Fruit fly (Drosophila melanogaster) whole organism, wandering third instar larva: Measurements from ENCODE around the gene CG12507.

Source experiments
- Abd-B ChIP-seq: fragments of >200 bp; optimal IDR thresholded peaks from 2 replicates; lab custom pipeline; 2017; ENCODE audit warnings: missing biosample characterization, missing genetic modification characterization
- CG32264 ChIP-seq: fragments of 200-800 bp; sonication (Bioruptor generic); optimal IDR thresholded peaks from 2 replicates; lab custom pipeline; 2016; ENCODE audit warnings: missing biosample characterization, missing genetic modification characterization
- CG9705 ChIP-seq: fragments of 200-800 bp; sonication (Bioruptor generic); optimal IDR thresholded peaks from 2 replicates; lab custom pipeline; 2018; ENCODE audit warnings: missing biosample characterization, mild to moderate bottlenecking, missing genetic modification characterization
- CrebA ChIP-seq: fragments of 200-800 bp; sonication (Bioruptor generic); optimal IDR thresholded peaks from 2 replicates; lab custom pipeline; 2016; ENCODE audit warnings: missing biosample characterization, mild to moderate bottlenecking, missing genetic modification characterization, borderline replicate concordance
- Dfd ChIP-seq: fragments of >200 bp; optimal IDR thresholded peaks from 2 replicates; lab custom pipeline; 2017; ENCODE audit warnings: missing biosample characterization, missing genetic modification characterization
- Dif ChIP-seq: fragments of 200-275, 200-300 bp; sonication (Bioruptor generic); optimal IDR thresholded peaks from 2 replicates; lab custom pipeline; 2018; ENCODE audit warnings: missing biosample characterization, missing genetic modification characterization; ENCODE audit not compliant: partially characterized antibody
- GATAd ChIP-seq: sonication (Bioruptor generic); optimal IDR thresholded peaks from 2 replicates; lab custom pipeline; 2016; ENCODE audit warnings: missing biosample characterization, missing genetic modification characterization
- HLH106 ChIP-seq: fragments of 200-800 bp; optimal IDR thresholded peaks from 3 replicates; lab custom pipeline; 2019; ENCODE audit warnings: missing biosample characterization, mild to moderate bottlenecking, missing genetic modification characterization, moderate library complexity
- Hnf4 ChIP-seq: fragments of 200-800 bp; sonication (Bioruptor generic); optimal IDR thresholded peaks from 2 replicates; lab custom pipeline; 2016; ENCODE audit warnings: missing biosample characterization, mild to moderate bottlenecking, missing genetic modification characterization
- Hr78 ChIP-seq: fragments of >200 bp; optimal IDR thresholded peaks from 2 replicates; lab custom pipeline; 2017; ENCODE audit warnings: missing biosample characterization, missing genetic modification characterization
- Hr83 ChIP-seq: fragments of 200-300 bp; sonication (Bioruptor generic); optimal IDR thresholded peaks from 2 replicates; lab custom pipeline; 2016; ENCODE audit warnings: missing biosample characterization, mild to moderate bottlenecking, missing genetic modification characterization, moderate library complexity; ENCODE audit not compliant: poor library complexity, severe bottlenecking
- Jra ChIP-seq: sonication (Bioruptor generic); optimal IDR thresholded peaks from 2 replicates; lab custom pipeline; 2016; ENCODE audit warnings: missing biosample characterization, missing genetic modification characterization
- Mio ChIP-seq: sonication (Bioruptor generic); optimal IDR thresholded peaks from 2 replicates; lab custom pipeline; 2016; ENCODE audit warnings: missing biosample characterization, missing genetic modification characterization
- Myc ChIP-seq: fragments of >200 bp; optimal IDR thresholded peaks from 2 replicates; lab custom pipeline; 2017
- N ChIP-seq: fragments of >200 bp; optimal IDR thresholded peaks from 2 replicates; lab custom pipeline; 2018; ENCODE audit warnings: missing biosample characterization, missing external identifiers, missing genetic modification characterization
- OdsH ChIP-seq: fragments of 200-800 bp; sonication (Bioruptor generic); optimal IDR thresholded peaks from 2 replicates; lab custom pipeline; 2016; ENCODE audit warnings: missing biosample characterization, mild to moderate bottlenecking, missing genetic modification characterization
- Rel ChIP-seq, 2 experiments: fragments of 200-800 bp; sonication (Bioruptor generic) in 1 of 2; optimal IDR thresholded peaks; 2 replicates in 1 of 2; 3 replicates in 1 of 2; lab custom pipeline; 2016 to 2019; ENCODE audit warnings: mild to moderate bottlenecking in 2 of 2, missing biosample characterization in 2 of 2, missing genetic modification characterization in 2 of 2, moderate library complexity in 1 of 2
- Sp1 ChIP-seq: fragments of 200-800 bp; sonication (Bioruptor generic); optimal IDR thresholded peaks from 3 replicates; lab custom pipeline; 2019; ENCODE audit warnings: missing biosample characterization, mild to moderate bottlenecking, missing genetic modification characterization, moderate library complexity
- Vsx2 ChIP-seq: fragments of 200-300, 225-300 bp; sonication (Bioruptor generic); optimal IDR thresholded peaks from 2 replicates; lab custom pipeline; 2018; ENCODE audit warnings: missing biosample characterization, missing genetic modification characterization; ENCODE audit not compliant: partially characterized antibody
- br ChIP-seq: fragments of 200-800 bp; sonication (Bioruptor generic); optimal IDR thresholded peaks from 2 replicates; lab custom pipeline; 2016; ENCODE audit warnings: missing biosample characterization, missing genetic modification characterization
- brk ChIP-seq: fragments of 200-800 bp; sonication (Bioruptor generic); optimal IDR thresholded peaks from 2 replicates; lab custom pipeline; 2016; ENCODE audit warnings: missing biosample characterization, mild to moderate bottlenecking, missing genetic modification characterization
- dl ChIP-seq, 2 experiments: fragments of 175-275, 200-275 bp in 1 of 2; fragments of 200-275 bp in 1 of 2; sonication (Bioruptor generic); optimal IDR thresholded peaks; lab custom pipeline; 2018; ENCODE audit warnings: mild to moderate bottlenecking in 2 of 2, missing biosample characterization in 2 of 2, missing genetic modification characterization in 2 of 2, moderate library complexity in 2 of 2; ENCODE audit not compliant: partially characterized antibody in 2 of 2, insufficient read depth in 1 of 2
- dmrt93B ChIP-seq: fragments of 200-800 bp; sonication (Bioruptor generic); optimal IDR thresholded peaks from 2 replicates; lab custom pipeline; 2018; ENCODE audit warnings: missing biosample characterization, mild to moderate bottlenecking, missing genetic modification characterization
- dsf ChIP-seq: sonication (Bioruptor generic); optimal IDR thresholded peaks from 2 replicates; lab custom pipeline; 2016; ENCODE audit warnings: missing biosample characterization, missing genetic modification characterization, borderline replicate concordance
- ey ChIP-seq: fragments of 200-800 bp; sonication (Bioruptor generic); optimal IDR thresholded peaks from 2 replicates; lab custom pipeline; 2016; ENCODE audit warnings: missing biosample characterization, missing genetic modification characterization
- foxo ChIP-seq, 2 experiments: fragments of 200-800 bp; sonication (Bioruptor generic); optimal IDR thresholded peaks; 2 replicates in 1 of 2; 3 replicates in 1 of 2; lab custom pipeline; 2016 to 2017; ENCODE audit warnings: missing biosample characterization in 2 of 2, missing genetic modification characterization in 2 of 2
- fru ChIP-seq: fragments of 200-800 bp; sonication (Bioruptor generic); optimal IDR thresholded peaks from 3 replicates; lab custom pipeline; 2016; ENCODE audit warnings: missing biosample characterization, mild to moderate bottlenecking, missing genetic modification characterization
- h ChIP-seq: fragments of 200-800 bp; sonication (Bioruptor generic); optimal IDR thresholded peaks from 3 replicates; lab custom pipeline; 2016; ENCODE audit warnings: missing biosample characterization, mild to moderate bottlenecking, missing genetic modification characterization
- jim ChIP-seq: fragments of 175-275, 200-325 bp; sonication (Bioruptor generic); optimal IDR thresholded peaks from 2 replicates; lab custom pipeline; 2016; ENCODE audit warnings: missing biosample characterization, mild to moderate bottlenecking, missing genetic modification characterization
- lola ChIP-seq: fragments of >200 bp; optimal IDR thresholded peaks from 2 replicates; lab custom pipeline; 2017; ENCODE audit warnings: missing biosample characterization, missing genetic modification characterization
- pan ChIP-seq: fragments of >200 bp; optimal IDR thresholded peaks from 2 replicates; lab custom pipeline; 2017
- psq ChIP-seq: fragments of 200-800 bp; sonication (Bioruptor generic); optimal IDR thresholded peaks from 3 replicates; lab custom pipeline; 2017; ENCODE audit warnings: missing biosample characterization, mild to moderate bottlenecking, missing genetic modification characterization, moderate library complexity
- rgr ChIP-seq: fragments of 200-800 bp; sonication (Bioruptor generic); optimal IDR thresholded peaks from 3 replicates; lab custom pipeline; 2016; ENCODE audit warnings: missing biosample characterization, mild to moderate bottlenecking, missing genetic modification characterization
- sage ChIP-seq: fragments of 200-800 bp; sonication (Bioruptor generic); optimal IDR thresholded peaks from 2 replicates; lab custom pipeline; 2016; ENCODE audit warnings: missing biosample characterization, mild to moderate bottlenecking, missing genetic modification characterization
- sv ChIP-seq: fragments of 200-800 bp; sonication (Bioruptor generic); optimal IDR thresholded peaks from 3 replicates; lab custom pipeline; 2016; ENCODE audit warnings: missing biosample characterization, missing genetic modification characterization
- tai ChIP-seq: sonication (Bioruptor generic); optimal IDR thresholded peaks from 2 replicates; lab custom pipeline; 2016; ENCODE audit warnings: missing biosample characterization, missing genetic modification characterization
- usp ChIP-seq: fragments of >200 bp; optimal IDR thresholded peaks from 2 replicates; lab custom pipeline; 2017; ENCODE audit warnings: missing biosample characterization, missing genetic modification characterization
- woc ChIP-seq: sonication (Bioruptor generic); optimal IDR thresholded peaks from 2 replicates; lab custom pipeline; 2016; ENCODE audit warnings: missing biosample characterization, mild to moderate bottlenecking, missing genetic modification characterization

The CG12507 gene

DNA sequence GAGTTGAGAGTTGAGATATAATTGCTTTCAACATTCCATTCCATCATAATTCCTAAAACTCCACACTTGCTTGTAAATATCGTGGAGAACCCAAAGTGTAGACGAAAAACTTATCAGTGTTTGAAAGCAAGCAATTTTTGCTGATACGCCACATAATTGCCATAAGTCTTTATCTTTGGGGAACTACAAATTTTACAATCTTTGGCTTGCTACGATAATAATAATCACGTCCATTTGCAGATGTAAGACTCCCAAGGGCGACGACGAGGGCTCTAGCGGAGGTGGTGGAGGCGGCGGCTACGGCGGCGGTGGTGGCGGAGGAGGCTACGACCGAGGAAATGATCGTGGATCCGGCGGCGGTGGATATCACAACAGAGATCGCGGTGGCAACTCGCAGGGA, 26.3 kb upstream of the CG12507 start:
- TF ChIP-seq Rel (GFP tag; optimal IDR thresholded peaks at IDR 0.05; lab: Kevin White, UChicago) (no peak), Rel (tag; optimal IDR thresholded peaks at IDR 0.05; lab: Kevin White, UChicago) (peak; percentile 56), Hnf4 (no peak)

DNA sequence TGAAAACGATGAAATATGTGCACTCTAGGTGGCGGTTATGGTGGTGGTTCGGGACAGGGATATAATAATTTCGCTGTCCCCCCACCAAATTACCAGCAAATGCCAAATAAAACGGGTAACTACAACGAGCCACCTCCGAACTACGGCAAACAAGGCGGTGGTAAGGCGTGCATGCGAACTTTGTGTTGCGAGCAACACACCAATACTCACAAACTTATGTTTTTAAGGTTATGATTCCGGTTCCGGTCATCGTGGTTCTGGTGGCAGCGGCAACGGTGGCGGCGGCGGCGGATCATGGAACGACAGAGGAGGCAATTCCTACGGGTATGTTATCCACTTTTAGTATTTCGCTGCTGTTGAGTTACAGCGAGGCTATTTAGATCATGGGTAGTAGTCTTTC, 22.7 kb upstream of the CG12507 start:
- TF ChIP-seq Abd-B (GFP tag; lab: Kevin White, UChicago), result no peak
- TF ChIP-seq dmrt93B, result no peak
- TF ChIP-seq pan (lab: Kevin White, UChicago), result no peak
- TF ChIP-seq Sp1 (GFP tag; lab: Kevin White, UChicago), result no peak
- no peak for TF ChIP-seq woc (GFP tag; lab: Kevin White, UChicago)
- TF ChIP-seq Vsx2, result no peak
- no peak for TF ChIP-seq CG32264 (GFP tag; lab: Kevin White, UChicago)
- TF ChIP-seq Jra, result no peak
- TF ChIP-seq HLH106 (tag; lab: Kevin White, UChicago), result no peak
- no peak for TF ChIP-seq Hnf4
- TF ChIP-seq OdsH (GFP tag; lab: Kevin White, UChicago), result no peak
- TF ChIP-seq psq, result no peak
- TF ChIP-seq GATAd (GFP tag; lab: Kevin White, UChicago), result no peak
- no peak for TF ChIP-seq CrebA (GFP tag; lab: Kevin White, UChicago)

DNA sequence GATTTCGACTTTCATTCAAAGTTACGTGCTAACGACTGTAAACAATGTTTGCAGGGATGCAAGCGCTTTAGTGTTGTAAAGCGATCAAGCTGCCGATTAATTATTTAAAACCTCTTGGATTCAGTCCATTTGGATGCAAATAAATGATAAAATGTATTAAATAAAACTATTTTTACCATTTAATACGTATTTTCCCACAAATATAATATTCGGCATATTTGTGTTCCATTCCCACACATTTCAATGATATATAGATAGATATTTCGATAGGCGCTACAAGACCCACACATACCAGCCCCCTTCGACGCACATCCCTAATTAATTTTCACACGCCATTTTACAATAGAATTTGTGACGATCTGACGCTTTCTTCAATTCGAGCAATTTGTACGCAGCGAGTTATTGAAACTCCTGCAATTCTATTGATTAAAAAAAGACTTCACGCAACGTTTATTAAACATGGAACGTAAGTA, 22.2 kb upstream of the CG12507 start, which contains the start of the genes CG32576 and caz:
TSS of gene CG32576 (minus strand) at position 42 of the 473 bp plus-strand sequence.
TSS of gene caz (plus strand) at position 319 of the 473 bp plus-strand sequence.
- no peak for TF ChIP-seq fru
- peak; percentile 8 for TF ChIP-seq woc (GFP tag; lab: Kevin White, UChicago)
- peak; percentile 63 for TF ChIP-seq Hnf4
- TF ChIP-seq foxo (GFP tag; optimal IDR thresholded peaks at IDR 0.05; lab: Kevin White, UChicago), result peak in 1 of 2 experiments; percentile 60
- peak; percentile 5 for TF ChIP-seq dsf (GFP tag; lab: Kevin White, UChicago)
- TF ChIP-seq brk, result peak; percentile 33
- TF ChIP-seq CrebA (GFP tag; lab: Kevin White, UChicago), result no peak
- TF ChIP-seq Hr78, result no peak
- TF ChIP-seq ey (GFP tag; lab: Kevin White, UChicago), result no peak
- peak; percentile 52 for TF ChIP-seq HLH106 (tag; lab: Kevin White, UChicago)
- TF ChIP-seq sage, result peak; percentile 41
- peak; percentile 59 for TF ChIP-seq rgr (GFP tag; lab: Kevin White, UChicago)
- TF ChIP-seq Sp1 (GFP tag; lab: Kevin White, UChicago), result peak; percentile 48
- TF ChIP-seq h (GFP tag; lab: Kevin White, UChicago), result peak; percentile 67
- TF ChIP-seq psq, result peak; percentile 47
- TF ChIP-seq Mio (GFP tag; lab: Kevin White, UChicago), result no peak
- TF ChIP-seq N (GFP tag; lab: Kevin White, UChicago), result no peak
- peak; percentile 72 for TF ChIP-seq tai
- no peak for TF ChIP-seq Dif (GFP tag; lab: Kevin White, UChicago)
- peak; percentile 49 for TF ChIP-seq GATAd (GFP tag; lab: Kevin White, UChicago)
- no peak for TF ChIP-seq jim (GFP tag; lab: Kevin White, UChicago)
- no peak for TF ChIP-seq Vsx2
- TF ChIP-seq Rel (GFP tag; optimal IDR thresholded peaks at IDR 0.05; lab: Kevin White, UChicago), result no peak
- peak; percentile 25 for TF ChIP-seq Rel (tag; optimal IDR thresholded peaks at IDR 0.05; lab: Kevin White, UChicago)
- TF ChIP-seq usp (GFP tag; lab: Kevin White, UChicago), result no peak
- TF ChIP-seq lola, result no peak
- peak; percentile 13 for TF ChIP-seq Myc (lab: Kevin White, UChicago)
- peak; percentile 41 for TF ChIP-seq br (GFP tag; lab: Kevin White, UChicago)
- peak; percentile 29 for TF ChIP-seq Jra
- peak; percentile 50 for TF ChIP-seq OdsH (GFP tag; lab: Kevin White, UChicago)
- TF ChIP-seq CG9705 (GFP tag; lab: Kevin White, UChicago), result peak; percentile 40
- no peak for TF ChIP-seq Abd-B (GFP tag; lab: Kevin White, UChicago)

DNA sequence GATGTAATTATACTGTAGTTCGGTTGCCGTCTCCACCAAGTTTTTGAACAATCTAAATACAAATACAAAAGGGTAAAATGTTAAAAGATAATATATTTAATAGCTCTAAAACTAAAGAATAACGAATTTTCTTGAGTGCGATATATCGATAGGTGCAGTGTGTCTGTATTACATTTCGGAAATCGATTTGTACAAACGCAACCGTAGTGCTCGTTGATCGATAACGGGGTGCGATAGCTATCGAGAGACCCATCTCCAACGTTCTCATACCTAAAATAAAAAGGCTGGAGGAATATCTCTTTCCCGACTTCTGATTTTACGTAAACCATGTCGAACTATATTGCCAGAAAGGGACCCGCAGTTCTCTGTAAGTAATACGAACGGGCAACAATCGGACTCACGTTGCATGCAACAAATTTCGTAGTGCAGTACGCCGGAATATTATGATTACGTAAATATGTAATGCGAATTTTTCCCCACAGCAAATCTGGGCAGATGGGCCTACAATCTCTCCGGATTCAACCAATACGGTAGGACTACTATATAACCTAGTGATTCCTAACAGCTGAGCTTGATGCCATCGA, 19.8 kb upstream of the CG12507 start, which contains the start of gene UQCR-14:
TSS of gene UQCR-14 (plus strand) at position 206 of the 584 bp plus-strand sequence.
- no peak for TF ChIP-seq ey (GFP tag; lab: Kevin White, UChicago)
- TF ChIP-seq Abd-B (GFP tag; lab: Kevin White, UChicago), result no peak
- peak; percentile 27 for TF ChIP-seq woc (GFP tag; lab: Kevin White, UChicago)
- TF ChIP-seq Sp1 (GFP tag; lab: Kevin White, UChicago), result peak; percentile 26
- peak; percentile 24 for TF ChIP-seq HLH106 (tag; lab: Kevin White, UChicago)
- no peak for TF ChIP-seq CG9705 (GFP tag; lab: Kevin White, UChicago)
- no peak for TF ChIP-seq CrebA (GFP tag; lab: Kevin White, UChicago)
- TF ChIP-seq brk, result no peak
- TF ChIP-seq rgr (GFP tag; lab: Kevin White, UChicago), result peak; percentile 58
- no peak for TF ChIP-seq Dfd (GFP tag; lab: Kevin White, UChicago)
- peak; percentile 70 for TF ChIP-seq Hr83 (GFP tag; lab: Kevin White, UChicago)
- no peak for TF ChIP-seq dl (GFP tag; optimal IDR thresholded peaks at IDR 0.05; lab: Kevin White, UChicago; ENCODE audit: insufficient read depth in 1 of 2, partially characterized antibody in 2 of 2)
- no peak for TF ChIP-seq sage
- TF ChIP-seq Hr78, result no peak
- TF ChIP-seq sv (GFP tag; lab: Kevin White, UChicago), result no peak
- peak; percentile 59 for TF ChIP-seq tai
- TF ChIP-seq foxo (GFP tag; optimal IDR thresholded peaks at IDR 0.05; lab: Kevin White, UChicago), result peak in 1 of 2 experiments; percentile 42
- TF ChIP-seq Myc (lab: Kevin White, UChicago), result no peak
- peak; percentile 55 for TF ChIP-seq Jra
- TF ChIP-seq br (GFP tag; lab: Kevin White, UChicago), result peak; percentile 25
- TF ChIP-seq dmrt93B, result no peak
- no peak for TF ChIP-seq usp (GFP tag; lab: Kevin White, UChicago)
- peak; percentile 53 for TF ChIP-seq h (GFP tag; lab: Kevin White, UChicago)
- peak; percentile 15 for TF ChIP-seq dsf (GFP tag; lab: Kevin White, UChicago)
- no peak for TF ChIP-seq Dif (GFP tag; lab: Kevin White, UChicago)
- no peak for TF ChIP-seq psq
- TF ChIP-seq pan (lab: Kevin White, UChicago), result no peak
